Worm (Caenorhabditis elegans) whole organism, L4 larva: Measurements from ENCODE around the gene F35C5.3.

ENCODE experiments used
- F10B5.3 ChIP-seq: sonication (generic microtip); optimal IDR thresholded peaks from 2 replicates; lab custom pipeline; 2016; ENCODE audit warnings: mild to moderate bottlenecking, missing genetic modification characterization, missing compliant biosample characterization
- F37D6.2 ChIP-seq: sonication (generic microtip); optimal IDR thresholded peaks from 2 replicates; lab custom pipeline; 2016; ENCODE audit warnings: mild to moderate bottlenecking, missing genetic modification characterization, missing compliant biosample characterization
- F49E8.2 ChIP-seq: sonication (generic microtip); optimal IDR thresholded peaks from 2 replicates; lab custom pipeline; 2016; ENCODE audit warnings: missing compliant biosample characterization, mild to moderate bottlenecking, missing genetic modification characterization, borderline replicate concordance
- R02D3.7 ChIP-seq: fragments of 150-350 bp; sonication (generic microtip); optimal IDR thresholded peaks from 3 replicates; lab custom pipeline; 2014; ENCODE audit warnings: missing biosample characterization, missing genetic modification characterization
- T20F7.1 ChIP-seq: fragments of 200-800 bp; sonication (Bioruptor generic); optimal IDR thresholded peaks from 2 replicates; lab custom pipeline; 2018; ENCODE audit warnings: mild to moderate bottlenecking, missing genetic modification characterization, missing compliant biosample characterization
- Y48G9A.11 ChIP-seq: fragments of 200-800 bp; sonication (Bioruptor generic); IDR thresholded peaks from 2 replicates; pipeline ENCODE4 v1.3.6; 2022; ENCODE audit warnings: missing genetic modification reagents, missing genetic modification characterization, missing compliant biosample characterization
- Y5F2A.4 ChIP-seq: fragments of 200-800 bp; sonication (Bioruptor generic); optimal IDR thresholded peaks from 2 replicates; lab custom pipeline; 2018; ENCODE audit warnings: mild to moderate bottlenecking, missing genetic modification characterization, missing compliant biosample characterization
- ZK337.2 ChIP-seq: fragments of 200-800 bp; sonication (Bioruptor generic); IDR thresholded peaks from 2 replicates; pipeline ENCODE4 v1.3.6; 2022; ENCODE audit warnings: missing genetic modification reagents, missing genetic modification characterization, missing compliant biosample characterization
- aha-1 ChIP-seq: fragments of 150-350 bp; peaks from one replicate; lab custom pipeline; 2014; ENCODE audit warnings: missing biosample characterization, missing genetic modification characterization
- aly-2 ChIP-seq: sonication (generic microtip); optimal IDR thresholded peaks from 2 replicates; lab custom pipeline; 2018; ENCODE audit warnings: missing biosample characterization, missing genetic modification characterization
- arid-1 ChIP-seq: fragments of 200-800 bp; sonication (Bioruptor generic); conservative IDR thresholded peaks from 2 replicates; pipeline ENCODE4 v1.3.6; 2022; ENCODE audit warnings: missing genetic modification reagents, missing genetic modification characterization, missing compliant biosample characterization
- attf-4 ChIP-seq: sonication (generic microtip); optimal IDR thresholded peaks from 3 replicates; lab custom pipeline; 2017; ENCODE audit warnings: missing biosample characterization, missing genetic modification characterization
- ctbp-1 ChIP-seq: fragments of 200-800 bp; sonication (Bioruptor generic); IDR thresholded peaks from 2 replicates; pipeline ENCODE4 v1.3.6; 2022; ENCODE audit warnings: missing genetic modification reagents, missing genetic modification characterization, missing compliant biosample characterization
- daf-8 ChIP-seq: fragments of 200-800 bp; sonication (Bioruptor generic); IDR thresholded peaks from 2 replicates; pipeline ENCODE4 v1.3.6; 2022; ENCODE audit warnings: missing genetic modification characterization, missing compliant biosample characterization
- dve-1 ChIP-seq: sonication (generic microtip); optimal IDR thresholded peaks from 2 replicates; lab custom pipeline; 2017; ENCODE audit warnings: antibody characterized with exemption, mild to moderate bottlenecking, missing genetic modification characterization, missing compliant biosample characterization; ENCODE audit not compliant: insufficient read depth
- egl-27 ChIP-seq: sonication (generic microtip); optimal IDR thresholded peaks from 3 replicates; lab custom pipeline; 2017; ENCODE audit warnings: missing biosample characterization, missing genetic modification reagents, missing genetic modification characterization
- fkh-10 ChIP-seq: fragments of 150-350 bp; optimal IDR thresholded peaks from 2 replicates; lab custom pipeline; 2014; ENCODE audit warnings: missing biosample characterization, missing genetic modification reagents, missing genetic modification characterization
- fos-1 ChIP-seq: fragments of 150-350 bp; optimal IDR thresholded peaks from 2 replicates; lab custom pipeline; 2014; ENCODE audit warnings: missing biosample characterization, missing genetic modification characterization
- hif-1 ChIP-seq, 2 experiments: sonication (generic microtip); optimal IDR thresholded peaks; 2 replicates each; lab custom pipeline; 2016 to 2017; ENCODE audit warnings: missing compliant biosample characterization in 2 of 2, missing genetic modification characterization in 2 of 2, missing genetic modification reagents in 2 of 2, missing genotype in 2 of 2, mild to moderate bottlenecking in 1 of 2
- hlh-11 ChIP-seq: fragments of 200-800 bp; sonication (Bioruptor generic); optimal IDR thresholded peaks from 2 replicates; lab custom pipeline; 2018; ENCODE audit warnings: mild to moderate bottlenecking, missing genetic modification characterization, missing compliant biosample characterization
- hlh-30 ChIP-seq: sonication (generic microtip); optimal IDR thresholded peaks from 2 replicates; lab custom pipeline; 2017; ENCODE audit warnings: antibody characterized with exemption, mild to moderate bottlenecking, missing genetic modification characterization, missing compliant biosample characterization; ENCODE audit not compliant: insufficient read depth
- jun-1 ChIP-seq: fragments of 150-350 bp; optimal IDR thresholded peaks from 2 replicates; lab custom pipeline; 2014; ENCODE audit warnings: missing biosample characterization, missing genetic modification reagents, missing genetic modification characterization
- lin-1 ChIP-seq: fragments of 200-800 bp; sonication (Bioruptor generic); IDR thresholded peaks from 2 replicates; pipeline ENCODE4 v1.3.6; 2022; ENCODE audit warnings: missing genetic modification reagents, missing genetic modification characterization, missing compliant biosample characterization
- lin-13 ChIP-seq: fragments of 150-350 bp; optimal IDR thresholded peaks from 2 replicates; lab custom pipeline; 2014; ENCODE audit warnings: missing biosample characterization, missing genetic modification reagents, missing genetic modification characterization
- lin-15B ChIP-seq: fragments of 150-350 bp; sonication (generic microtip); optimal IDR thresholded peaks from 3 replicates; lab custom pipeline; 2014; ENCODE audit warnings: missing biosample characterization, missing genetic modification characterization
- lin-29 ChIP-seq: fragments of 200-800 bp; sonication (Bioruptor generic); IDR thresholded peaks from 2 replicates; pipeline ENCODE4 v1.3.6; 2022; ENCODE audit warnings: missing genetic modification reagents, missing genetic modification characterization, missing compliant biosample characterization
- lin-38 ChIP-seq: fragments of 200-800 bp; sonication (Bioruptor generic); IDR thresholded peaks from 2 replicates; pipeline ENCODE4 v1.3.6; 2022; ENCODE audit warnings: missing genetic modification reagents, missing genetic modification characterization, missing compliant biosample characterization
- lin-39 ChIP-seq: fragments of 150-350 bp; optimal IDR thresholded peaks from 2 replicates; lab custom pipeline; 2014; ENCODE audit warnings: missing biosample characterization, missing genetic modification reagents, missing genetic modification characterization
- lsy-2 ChIP-seq, 2 experiments: fragments of 150-350 bp in 1 of 2; sonication (generic microtip) in 1 of 2; optimal IDR thresholded peaks; 2 replicates each; lab custom pipeline; 2014 to 2017; ENCODE audit warnings: missing biosample characterization in 2 of 2, missing genetic modification characterization in 2 of 2
- mes-2 ChIP-seq: sonication (generic microtip); optimal IDR thresholded peaks from 2 replicates; lab custom pipeline; 2016; ENCODE audit warnings: missing genotype, mild to moderate bottlenecking, missing genetic modification characterization, missing compliant biosample characterization; ENCODE audit not compliant: poor library complexity, severe bottlenecking
- mxl-2 ChIP-seq: fragments of 200-800 bp; sonication (Bioruptor generic); conservative IDR thresholded peaks from 2 replicates; pipeline ENCODE4 v1.3.6; 2022; ENCODE audit warnings: missing genetic modification reagents, missing genetic modification characterization, missing compliant biosample characterization
- nhr-10 ChIP-seq: fragments of 150-350 bp; optimal IDR thresholded peaks from 2 replicates; lab custom pipeline; 2014; ENCODE audit warnings: missing biosample characterization, missing genetic modification characterization
- nhr-111 ChIP-seq: fragments of 200-800 bp; sonication (Bioruptor generic); optimal IDR thresholded peaks from 2 replicates; lab custom pipeline; 2018; ENCODE audit warnings: mild to moderate bottlenecking, missing genetic modification characterization, missing compliant biosample characterization
- nhr-237 ChIP-seq: sonication (generic microtip); optimal IDR thresholded peaks from 2 replicates; lab custom pipeline; 2017; ENCODE audit warnings: missing biosample characterization, missing genetic modification characterization
- nhr-41 ChIP-seq: fragments of 200-800 bp; sonication (Bioruptor generic); IDR thresholded peaks from 2 replicates; pipeline ENCODE4 v1.3.6; 2022; ENCODE audit warnings: missing genetic modification reagents, missing genetic modification characterization, missing compliant biosample characterization
- php-3 ChIP-seq: fragments of 200-800 bp; sonication (Bioruptor generic); IDR thresholded peaks from 2 replicates; pipeline ENCODE4 v1.3.6; 2022; ENCODE audit warnings: missing genetic modification reagents, missing genetic modification characterization, missing compliant biosample characterization
- set-16 ChIP-seq: fragments of 200-800 bp; sonication (Bioruptor generic); IDR thresholded peaks from 2 replicates; pipeline ENCODE4 v1.3.6; 2022; ENCODE audit warnings: missing genetic modification reagents, missing genetic modification characterization, missing compliant biosample characterization
- tag-97 ChIP-seq: fragments of 200-800 bp; sonication (Bioruptor generic); IDR thresholded peaks from 2 replicates; pipeline ENCODE4 v1.3.6; 2022; ENCODE audit warnings: missing genetic modification characterization, missing compliant biosample characterization
- tra-1 ChIP-seq: fragments of 200-800 bp; sonication (Bioruptor generic); IDR thresholded peaks from 2 replicates; pipeline ENCODE4 v1.3.6; 2022; ENCODE audit warnings: missing genetic modification reagents, missing genetic modification characterization, missing compliant biosample characterization
- unc-130 ChIP-seq: sonication (generic microtip); optimal IDR thresholded peaks from 2 replicates; lab custom pipeline; 2016; ENCODE audit warnings: missing genetic modification reagents, missing genetic modification characterization, missing compliant biosample characterization
- unc-62 ChIP-seq, 3 experiments: fragments of 150-350 bp in 1 of 3; sonication (generic microtip); optimal IDR thresholded peaks in 2 of 3; peaks in 1 of 3; 1 replicate in 1 of 3; 2 replicates in 2 of 3; lab custom pipeline; 2014 to 2017; ENCODE audit warnings: missing biosample characterization in 3 of 3, missing genetic modification characterization in 3 of 3, missing genetic modification reagents in 3 of 3, missing genotype in 1 of 3
- zag-1 ChIP-seq: fragments of 150-350 bp; optimal IDR thresholded peaks from 2 replicates; lab custom pipeline; 2014; ENCODE audit warnings: missing biosample characterization, missing genetic modification characterization
- zip-2 ChIP-seq: fragments of 150-350 bp; optimal IDR thresholded peaks from 2 replicates; lab custom pipeline; 2014; ENCODE audit warnings: missing biosample characterization, missing genetic modification characterization
- ztf-7 ChIP-seq: fragments of 150-350 bp; optimal IDR thresholded peaks from 2 replicates; lab custom pipeline; 2014; ENCODE audit warnings: missing biosample characterization, missing genetic modification characterization

The F35C5.3 gene

ce11 chrII:12918960-12919553 lies 30.5 kb downstream of the F35C5.3 start, which contains the start of the genes F58G1.2 and wago-4:
Gene F58G1.2, minus strand, starts transcription at chrII:12919010.
Gene wago-4, plus strand, starts transcription at chrII:12919551.
- TF ChIP-seq Y48G9A.11 (GFP tag; lab: Robert Waterston, UW) (peak; percentile 100), tag-97 (GFP tag; lab: Robert Waterston, UW) (no peak), lin-13 (GFP tag; lab: Kevin White, UChicago) (peak; percentile 34), aly-2 (no peak), R02D3.7 (tag; lab: Kevin White, UChicago) (peak; percentile 60), unc-130 (GFP tag; lab: Kevin White, UChicago) (peak; percentile 72), set-16 (no peak), php-3 (GFP tag; lab: Robert Waterston, UW) (no peak), mes-2 (tag; lab: Kevin White, UChicago) (peak; percentile 56), T20F7.1 (no peak), F49E8.2 (tag; lab: Kevin White, UChicago) (no peak), nhr-237 (tag; lab: Kevin White, UChicago) (no peak), lin-38 (GFP tag; lab: Robert Waterston, UW) (peak; percentile 51; the same call in 1 of the 2 replicates), lsy-2 (tag; optimal IDR thresholded peaks at IDR 0.05; lab: Kevin White, UChicago) (peak in 1 of 2 experiments; percentile 87), zip-2 (tag; lab: Kevin White, UChicago) (no peak)

- TF ChIP-seq unc-62 (GFP tag; optimal IDR thresholded peaks at IDR 0.05 in 1 of 2; lab: Kevin White, UChicago) (peak in 1 of 2 experiments; percentile 98), unc-62 (tag; optimal IDR thresholded peaks at IDR 0.05; lab: Kevin White, UChicago) (no peak), hlh-11 (no peak), daf-8 (GFP tag; lab: Robert Waterston, UW) (no peak), attf-4 (tag; lab: Kevin White, UChicago) (no peak)
These were observed 32.9 kb downstream of the F35C5.3 start for ce11 chrII:12921478-12921877.

ce11 chrII:12923225-12923624 lies 34.7 kb downstream of the F35C5.3 start:
- no peak for TF ChIP-seq egl-27 (tag; lab: Kevin White, UChicago)
- TF ChIP-seq fkh-10 (GFP tag; lab: Kevin White, UChicago): no peak
- TF ChIP-seq lin-15B (tag; lab: Kevin White, UChicago): no peak
- TF ChIP-seq lin-29 (GFP tag; lab: Robert Waterston, UW): no peak
- peak; percentile 67; the same call in 1 of the 2 replicates for TF ChIP-seq arid-1 (GFP tag; lab: Robert Waterston, UW)
- TF ChIP-seq F37D6.2 (tag; lab: Kevin White, UChicago): no peak
- peak; percentile 86 for TF ChIP-seq Y48G9A.11 (GFP tag; lab: Robert Waterston, UW)
- TF ChIP-seq hlh-30 (tag; lab: Kevin White, UChicago): no peak
- peak; percentile 61 for TF ChIP-seq lin-38 (GFP tag; lab: Robert Waterston, UW)
- no peak for TF ChIP-seq F10B5.3 (tag; lab: Kevin White, UChicago)
- no peak for TF ChIP-seq lin-1 (GFP tag; lab: Robert Waterston, UW)
- no peak for TF ChIP-seq zag-1 (tag; lab: Kevin White, UChicago)
- no peak for TF ChIP-seq mes-2 (tag; lab: Kevin White, UChicago)
- TF ChIP-seq, all 104 proteins: peak for 3

ce11 chrII:12925551-12925950 lies 37.0 kb downstream of the F35C5.3 start, which contains the start of gene F58G1.8:
Gene F58G1.8, minus strand, starts transcription at chrII:12925651.
- TF ChIP-seq hif-1 (tag; optimal IDR thresholded peaks at IDR 0.05; lab: Kevin White, UChicago): no peak
- no peak for TF ChIP-seq Y5F2A.4
- TF ChIP-seq nhr-41 (GFP tag; lab: Robert Waterston, UW): no peak
- no peak for TF ChIP-seq dve-1
- no peak for TF ChIP-seq unc-130 (GFP tag; lab: Kevin White, UChicago)
- no peak for TF ChIP-seq aha-1
- no peak for TF ChIP-seq jun-1 (tag; lab: Kevin White, UChicago)
- no peak for TF ChIP-seq fos-1 (tag; lab: Kevin White, UChicago)
- TF ChIP-seq lin-39 (tag; lab: Kevin White, UChicago): no peak
- no peak for TF ChIP-seq egl-27 (tag; lab: Kevin White, UChicago)
- no peak for TF ChIP-seq nhr-237 (tag; lab: Kevin White, UChicago)
- TF ChIP-seq nhr-111 (GFP tag; lab: Kevin White, UChicago): no peak
- no peak for TF ChIP-seq ztf-7
- TF ChIP-seq nhr-10 (tag; lab: Kevin White, UChicago): no peak
- no peak for TF ChIP-seq mxl-2
- no peak for TF ChIP-seq tra-1 (GFP tag; lab: Robert Waterston, UW)
- no peak for TF ChIP-seq ctbp-1 (GFP tag; lab: Robert Waterston, UW)
- TF ChIP-seq ZK337.2: no peak
